Fruit fly (Drosophila melanogaster): Measurements from ENCODE around the gene NijC.
"Not testable (repeated sequence)": the region's sequence is repeated elsewhere in the genome, so short reads cannot be mapped to it uniquely, and the experiment has no call there.

DNA sequence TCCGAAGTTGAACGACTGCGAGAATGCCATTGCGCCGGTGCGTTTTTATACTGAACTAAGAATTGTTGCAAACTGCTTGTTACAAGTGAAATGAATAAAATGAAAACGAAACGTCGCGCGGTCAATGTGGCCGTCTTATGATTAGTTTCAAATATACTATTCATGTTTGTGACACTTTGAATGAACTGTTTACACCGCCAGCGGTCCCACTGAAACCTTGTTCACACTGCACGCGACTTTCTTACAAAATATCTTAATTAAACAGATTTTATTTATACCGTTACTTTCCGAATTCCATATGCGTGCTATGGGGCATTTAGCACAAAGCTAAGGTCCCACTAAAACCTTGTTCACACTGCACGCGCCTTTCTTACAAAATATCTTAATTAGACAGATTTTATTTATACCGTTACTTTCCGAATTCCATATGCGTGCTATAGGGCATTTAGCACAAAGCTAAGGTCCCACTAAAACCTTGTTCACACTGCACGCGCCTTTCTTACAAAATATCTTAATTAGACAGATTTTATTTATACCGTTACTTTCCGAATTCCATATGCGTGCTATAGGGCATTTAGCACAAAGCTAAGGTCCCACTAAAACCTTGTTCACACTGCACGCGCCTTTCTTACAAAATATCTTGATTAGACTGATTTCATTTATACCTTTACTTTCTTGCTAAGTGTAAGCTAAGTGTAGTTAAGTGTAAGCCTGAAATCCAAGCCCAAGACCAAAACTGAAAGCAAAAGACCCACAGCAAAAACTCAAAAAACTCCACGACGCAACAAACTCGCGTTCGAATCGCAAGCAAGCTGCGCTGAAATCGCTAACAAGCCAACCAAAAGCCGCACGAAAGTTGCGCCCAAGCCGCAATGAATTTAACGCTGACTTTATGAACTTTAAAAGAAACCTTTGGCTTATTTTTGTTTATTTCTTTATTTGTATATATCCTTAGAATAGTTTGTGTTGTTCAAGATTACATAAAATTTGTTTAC, 17.5 kb downstream of the NijC start, which contains the start of gene PolQ:
- TF ChIP-seq CG8478, CTCF (optimal IDR thresholded peaks at IDR 0.05): not testable (repeated sequence)

Data from S2 (cell line).